Worm (Caenorhabditis elegans): Measurements from ENCODE around the gene F31F7.2.

ce11 chrV:6221292-6221691 is 49.4 kb upstream of the F31F7.2 start:
- no peak for TF ChIP-seq jun-1 (tag; optimal IDR thresholded peaks at IDR 0.05)
- no peak for TF ChIP-seq snpc-4 (tag; optimal IDR thresholded peaks at IDR 0.05)
- TF ChIP-seq lir-3 (tag; optimal IDR thresholded peaks at IDR 0.05): no peak
- TF ChIP-seq mxl-3 (GFP tag; optimal IDR thresholded peaks at IDR 0.05): no peak
